Fruit fly (Drosophila melanogaster) whole organism, embryonic: ENCODE measurements around the gene Wdr33.

Experiments used
- B-H1 ChIP-seq: fragments of 200-800 bp; sonication (Bioruptor generic); IDR thresholded peaks from 3 replicates; pipeline ENCODE4 v1.3.6; 2022; ENCODE audit warnings: missing biosample characterization, missing genetic modification characterization
- BEAF-32 ChIP-seq: fragments of 200-800 bp; sonication (Bioruptor generic); optimal IDR thresholded peaks from 3 replicates; lab custom pipeline; 2017; ENCODE audit warnings: missing biosample characterization, missing genetic modification characterization, mild to moderate bottlenecking, moderate library complexity, missing genetic modification reagents
- CG10366 ChIP-seq: fragments of 200-800 bp; sonication (Bioruptor generic); IDR thresholded peaks from 2 replicates; pipeline ENCODE4 v1.3.6; 2022; ENCODE audit warnings: missing biosample characterization, missing genetic modification characterization
- CG12299 ChIP-seq: fragments of 200-800 bp; sonication (Bioruptor generic); optimal IDR thresholded peaks from 2 replicates; lab custom pipeline; 2018; ENCODE audit warnings: missing biosample characterization, mild to moderate bottlenecking, missing genetic modification characterization
- CG12391 ChIP-seq: fragments of 200-800 bp; sonication (Bioruptor generic); optimal IDR thresholded peaks from 3 replicates; lab custom pipeline; 2018; ENCODE audit warnings: missing biosample characterization, mild to moderate bottlenecking, missing genetic modification characterization, moderate library complexity
- CG13624 ChIP-seq: fragments of 200-800 bp; sonication (Bioruptor generic); optimal IDR thresholded peaks from 2 replicates; lab custom pipeline; 2016; ENCODE audit warnings: missing biosample characterization, missing genetic modification characterization
- CG14050 ChIP-seq: fragments of 200-800 bp; sonication (Bioruptor generic); IDR thresholded peaks from 3 replicates; pipeline ENCODE4 v1.3.6; 2022; ENCODE audit warnings: missing biosample characterization, missing genetic modification characterization
- CG14965 ChIP-seq: fragments of 200-800 bp; sonication (Bioruptor generic); optimal IDR thresholded peaks from 2 replicates; lab custom pipeline; 2016; ENCODE audit warnings: missing biosample characterization, missing genetic modification characterization, borderline replicate concordance
- CG17328 ChIP-seq: fragments of 200-800 bp; sonication (Bioruptor generic); IDR thresholded peaks from 2 replicates; pipeline ENCODE4 v1.3.6; 2022; ENCODE audit warnings: missing biosample characterization, missing genetic modification characterization
- CG17568 ChIP-seq: fragments of 200-800 bp; sonication (Bioruptor generic); optimal IDR thresholded peaks from 2 replicates; lab custom pipeline; 2018; ENCODE audit warnings: missing biosample characterization, mild to moderate bottlenecking, missing genetic modification characterization, moderate library complexity
- CG30431 ChIP-seq: fragments of 200-800 bp; sonication (Bioruptor generic); optimal IDR thresholded peaks from 2 replicates; lab custom pipeline; 2017; ENCODE audit warnings: missing biosample characterization, missing genetic modification characterization
- CG31365 ChIP-seq: fragments of 200-800 bp; sonication (Bioruptor generic); optimal IDR thresholded peaks from 2 replicates; lab custom pipeline; 2018; ENCODE audit warnings: missing biosample characterization, mild to moderate bottlenecking, missing genetic modification characterization
- CG4328 ChIP-seq: fragments of 200-800 bp; sonication (Bioruptor generic); optimal IDR thresholded peaks from 3 replicates; lab custom pipeline; 2017; ENCODE audit warnings: missing biosample characterization, missing genetic modification reagents, missing genetic modification characterization
- CG6689 ChIP-seq: fragments of 200-800 bp; sonication (Bioruptor generic); IDR thresholded peaks from 2 replicates; pipeline ENCODE4 v1.3.6; 2022; ENCODE audit warnings: missing biosample characterization, missing genetic modification characterization
- CG9437 ChIP-seq: fragments of 200-800 bp; sonication (Bioruptor generic); optimal IDR thresholded peaks from 2 replicates; lab custom pipeline; 2018; ENCODE audit warnings: missing biosample characterization, mild to moderate bottlenecking, missing genetic modification characterization
- CTCF ChIP-seq: fragments of 200-800 bp; sonication (Bioruptor generic); optimal IDR thresholded peaks from 2 replicates; lab custom pipeline; 2017; ENCODE audit warnings: missing biosample characterization, mild to moderate bottlenecking, missing genetic modification characterization, moderate library complexity
- CoRest ChIP-seq: fragments of 200-800 bp; sonication (Bioruptor generic); optimal IDR thresholded peaks from 3 replicates; lab custom pipeline; 2018; ENCODE audit warnings: missing biosample characterization, mild to moderate bottlenecking, missing genetic modification characterization, moderate library complexity
- D ChIP-seq, 2 experiments: fragments of 200-800 bp in 1 of 2; fragments of >200 bp in 1 of 2; sonication (Bioruptor generic) in 1 of 2; optimal IDR thresholded peaks; 2 replicates in 1 of 2; 3 replicates in 1 of 2; lab custom pipeline; 2017; ENCODE audit warnings: mild to moderate bottlenecking in 1 of 2, missing biosample characterization in 1 of 2, missing genetic modification characterization in 1 of 2, missing genetic modification reagents in 1 of 2
- Dp ChIP-seq: fragments of 200-800 bp; sonication (Bioruptor generic); optimal IDR thresholded peaks from 2 replicates; lab custom pipeline; 2018; ENCODE audit warnings: missing biosample characterization, mild to moderate bottlenecking, missing genetic modification characterization, moderate library complexity
- Dref ChIP-seq: fragments of 200-800 bp; sonication (Bioruptor generic); IDR thresholded peaks from 2 replicates; pipeline ENCODE4 v1.3.6; 2022; ENCODE audit warnings: missing biosample characterization, missing genetic modification characterization
- Hand ChIP-seq: fragments of 200-800 bp; sonication (Bioruptor generic); optimal IDR thresholded peaks from 2 replicates; lab custom pipeline; 2017; ENCODE audit warnings: mild to moderate bottlenecking, missing biosample characterization, missing genetic modification reagents, missing genetic modification characterization
- Kr ChIP-seq: fragments of 200-800 bp; sonication (Bioruptor generic); optimal IDR thresholded peaks from 2 replicates; lab custom pipeline; 2017; ENCODE audit warnings: missing biosample characterization, mild to moderate bottlenecking, missing genetic modification characterization
- MTF-1 ChIP-seq: fragments of 200-800 bp; sonication (Bioruptor generic); optimal IDR thresholded peaks from 2 replicates; lab custom pipeline; 2018; ENCODE audit warnings: missing biosample characterization, mild to moderate bottlenecking, missing genetic modification characterization, borderline replicate concordance
- Nf-YB ChIP-seq: fragments of 200-800 bp; sonication (Bioruptor generic); optimal IDR thresholded peaks from 3 replicates; lab custom pipeline; 2019; ENCODE audit warnings: missing biosample characterization, mild to moderate bottlenecking, missing genetic modification characterization, moderate library complexity
- Pdp1 ChIP-seq, 2 experiments: fragments of 200-800 bp; sonication (Bioruptor generic); optimal IDR thresholded peaks; 3 replicates each; lab custom pipeline; 2016; ENCODE audit warnings: missing biosample characterization in 2 of 2, missing genetic modification characterization in 2 of 2, mild to moderate bottlenecking in 1 of 2, moderate library complexity in 1 of 2
- Spps ChIP-seq: fragments of 200-800 bp; sonication (Bioruptor generic); optimal IDR thresholded peaks from 2 replicates; lab custom pipeline; 2018; ENCODE audit warnings: missing biosample characterization, mild to moderate bottlenecking, missing genetic modification characterization
- Xbp1 ChIP-seq: fragments of 200-800 bp; sonication (Bioruptor generic); optimal IDR thresholded peaks from 3 replicates; lab custom pipeline; 2016; ENCODE audit warnings: missing biosample characterization, mild to moderate bottlenecking, missing genetic modification characterization
- ac ChIP-seq: fragments of 200-800 bp; sonication (Bioruptor generic); optimal IDR thresholded peaks from 3 replicates; lab custom pipeline; 2017; ENCODE audit warnings: missing biosample characterization, mild to moderate bottlenecking, missing genetic modification characterization
- bsh ChIP-seq, 2 experiments: fragments of 200-800 bp; sonication (Bioruptor generic); optimal IDR thresholded peaks; 2 replicates each; lab custom pipeline; 2017 to 2018; ENCODE audit warnings: mild to moderate bottlenecking in 2 of 2, missing biosample characterization in 2 of 2, missing genetic modification characterization in 2 of 2, moderate library complexity in 1 of 2
- cad ChIP-seq: fragments of >200 bp; optimal IDR thresholded peaks from 2 replicates; lab custom pipeline; 2017; ENCODE audit warnings: missing biosample characterization, missing genetic modification characterization
- cas ChIP-seq: fragments of 200-800 bp; sonication (Bioruptor generic); IDR thresholded peaks from 2 replicates; pipeline ENCODE4 v1.3.6; 2022; ENCODE audit warnings: missing biosample characterization, missing genetic modification characterization
- chif ChIP-seq, 2 experiments: fragments of 200-800 bp; sonication (Bioruptor generic); optimal IDR thresholded peaks; 3 replicates each; lab custom pipeline; 2016; ENCODE audit warnings: missing biosample characterization in 2 of 2, missing genetic modification characterization in 2 of 2
- corto ChIP-seq: fragments of 200-800 bp; sonication (Bioruptor generic); optimal IDR thresholded peaks from 2 replicates; lab custom pipeline; 2016; ENCODE audit warnings: missing biosample characterization, mild to moderate bottlenecking, missing genetic modification characterization, moderate library complexity
- crp ChIP-seq, 2 experiments: fragments of 200-800 bp; sonication (Bioruptor generic); optimal IDR thresholded peaks; 2 replicates in 1 of 2; 3 replicates in 1 of 2; lab custom pipeline; 2017; ENCODE audit warnings: missing biosample characterization in 2 of 2, missing genetic modification characterization in 2 of 2, mild to moderate bottlenecking in 1 of 2, moderate library complexity in 1 of 2
- dati ChIP-seq: fragments of 200-800 bp; sonication (Bioruptor generic); IDR thresholded peaks from 2 replicates; pipeline ENCODE4 v1.3.6; 2022; ENCODE audit warnings: missing biosample characterization, missing genetic modification characterization
- fd102C ChIP-seq: fragments of 200-800 bp; sonication (Bioruptor generic); optimal IDR thresholded peaks from 2 replicates; lab custom pipeline; 2018; ENCODE audit warnings: missing biosample characterization, mild to moderate bottlenecking, missing genetic modification characterization, moderate library complexity
- hb ChIP-seq: fragments of 200-800 bp; sonication (Bioruptor generic); IDR thresholded peaks from 3 replicates; pipeline ENCODE4 v1.3.6; 2022; ENCODE audit warnings: missing biosample characterization, missing genetic modification characterization; ENCODE audit not compliant: partially characterized antibody
- hkb ChIP-seq, 2 experiments: fragments of 200-800 bp in 1 of 2; fragments of >200 bp in 1 of 2; sonication (Bioruptor generic) in 1 of 2; IDR thresholded peaks in 1 of 2; optimal IDR thresholded peaks in 1 of 2; 2 replicates each; pipeline versions ENCODE4 v1.3.6 to Lab custom; 2017 to 2022; ENCODE audit warnings: missing biosample characterization in 1 of 2, missing genetic modification characterization in 1 of 2
- ind ChIP-seq: fragments of 200-800 bp; sonication (Bioruptor generic); optimal IDR thresholded peaks from 3 replicates; lab custom pipeline; 2016; ENCODE audit warnings: missing biosample characterization, missing genetic modification characterization
- lilli ChIP-seq: fragments of 200-800 bp; sonication (Bioruptor generic); optimal IDR thresholded peaks from 3 replicates; lab custom pipeline; 2016; ENCODE audit warnings: missing biosample characterization, missing genetic modification characterization
- pfk ChIP-seq: fragments of 200-800 bp; sonication (Bioruptor generic); optimal IDR thresholded peaks from 2 replicates; lab custom pipeline; 2018; ENCODE audit warnings: missing biosample characterization, mild to moderate bottlenecking, missing genetic modification characterization, moderate library complexity
- pnt ChIP-seq: fragments of 200-800 bp; sonication (Bioruptor generic); optimal IDR thresholded peaks from 3 replicates; lab custom pipeline; 2016; ENCODE audit warnings: missing biosample characterization, missing genetic modification characterization
- pum ChIP-seq: fragments of 200-800 bp; sonication (Bioruptor generic); optimal IDR thresholded peaks from 2 replicates; lab custom pipeline; 2016; ENCODE audit warnings: missing biosample characterization, missing genetic modification characterization
- seq ChIP-seq: fragments of 200-800 bp; sonication (Bioruptor generic); IDR thresholded peaks from 2 replicates; pipeline ENCODE4 v1.3.6; 2022; ENCODE audit warnings: missing biosample characterization, missing genetic modification characterization
- stwl ChIP-seq: fragments of 200-800 bp; sonication (Bioruptor generic); optimal IDR thresholded peaks from 3 replicates; lab custom pipeline; 2018; ENCODE audit warnings: missing biosample characterization, mild to moderate bottlenecking, missing genetic modification characterization, moderate library complexity
- usp ChIP-seq: fragments of >200 bp; optimal IDR thresholded peaks from 2 replicates; lab custom pipeline; 2017; ENCODE audit warnings: missing biosample characterization, missing genetic modification characterization
- vvl ChIP-seq: fragments of 200-800 bp; sonication (Bioruptor generic); IDR thresholded peaks from 2 replicates; pipeline ENCODE4 v1.3.6; 2022; ENCODE audit warnings: missing biosample characterization, missing genetic modification characterization

The Wdr33 gene

DNA sequence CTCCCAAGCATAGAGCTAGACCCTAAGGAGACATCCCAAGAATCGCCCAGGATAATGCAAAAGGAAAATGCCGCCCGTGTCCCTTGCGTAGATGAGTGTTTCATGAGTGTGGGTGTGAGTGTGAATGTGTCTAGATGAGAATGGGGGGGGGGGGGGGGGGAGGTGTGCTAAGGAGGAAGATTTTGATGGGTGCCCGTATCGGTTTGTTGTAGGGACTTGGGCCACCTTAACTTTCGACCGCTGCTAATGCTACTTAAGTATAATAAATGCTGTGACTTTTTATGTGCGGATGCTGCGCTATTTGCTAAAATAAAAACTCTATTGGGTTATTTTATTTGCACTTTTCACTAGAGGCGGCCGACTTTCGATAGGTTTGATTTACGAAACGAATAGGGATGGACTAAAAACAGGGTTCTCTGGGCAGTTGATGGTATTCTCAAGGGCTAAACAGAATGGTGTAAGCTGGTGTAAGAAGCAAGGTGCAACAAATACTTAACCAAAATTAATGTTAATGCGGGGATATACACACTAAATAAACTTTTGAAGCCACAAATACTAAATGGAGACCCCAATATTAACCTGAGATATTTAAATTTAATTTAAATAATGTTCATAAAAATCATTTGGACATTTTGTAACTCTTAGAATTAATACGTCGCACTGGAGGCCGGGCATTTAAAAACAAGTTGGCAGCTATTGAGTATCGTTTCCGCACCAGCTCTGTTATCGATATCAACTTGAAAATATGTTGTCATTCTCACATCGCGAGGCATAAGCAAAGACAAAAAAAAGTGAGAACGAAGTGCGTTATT lies 8.7 kb downstream of the Wdr33 start, which contains the start of the genes Xe7 and Atg17 (continued):
- peak; percentile 52 for TF ChIP-seq MTF-1 (GFP tag; lab: Kevin White, UChicago)
- TF ChIP-seq CG9437 = peak; percentile 86
- TF ChIP-seq CG6689 (GFP tag; lab: Robert Waterston, UW) = peak; percentile 98
- peak; percentile 60; the same call in 1 of the 3 replicates for TF ChIP-seq hb (GFP tag; lab: Robert Waterston, UW)
- no peak for TF ChIP-seq usp (GFP tag; lab: Kevin White, UChicago)
- no peak for TF ChIP-seq Kr (GFP tag; lab: Kevin White, UChicago)
- TF ChIP-seq stwl (tag; lab: Kevin White, UChicago) = peak; percentile 71
- peak; percentile 13 for TF ChIP-seq Dp (GFP tag; lab: Kevin White, UChicago)
- peak; percentile 76 for TF ChIP-seq hkb (optimal IDR thresholded peaks at IDR 0.05; lab: Kevin White, UChicago)
- TF ChIP-seq hkb (GFP tag; IDR thresholded peaks at IDR 0.05; lab: Robert Waterston, UW) = peak; percentile 74
- peak; percentile 88 to 96 for TF ChIP-seq Pdp1 (GFP tag; optimal IDR thresholded peaks at IDR 0.05; lab: Kevin White, UChicago)
- TF ChIP-seq CG17328 (GFP tag; lab: Robert Waterston, UW) = peak; percentile 72
- no peak for TF ChIP-seq D (optimal IDR thresholded peaks at IDR 0.05; lab: Kevin White, UChicago)
- peak; percentile 80 for TF ChIP-seq D (GFP tag; optimal IDR thresholded peaks at IDR 0.05; lab: Kevin White, UChicago)
- peak; percentile 87 for TF ChIP-seq B-H1 (GFP tag; lab: Robert Waterston, UW)
- peak in 1 of 2 experiments; percentile 45 for TF ChIP-seq crp (GFP tag; optimal IDR thresholded peaks at IDR 0.05; lab: Kevin White, UChicago)
- TF ChIP-seq lilli (GFP tag; lab: Kevin White, UChicago) = peak; percentile 96
- peak; percentile 3 to 86 for TF ChIP-seq bsh (GFP tag; optimal IDR thresholded peaks at IDR 0.05; lab: Kevin White, UChicago)
- peak; percentile 86 for TF ChIP-seq CG30431
- peak; percentile 83 for TF ChIP-seq vvl (GFP tag; lab: Robert Waterston, UW)
- TF ChIP-seq seq (GFP tag; lab: Robert Waterston, UW) = peak; percentile 88
- TF ChIP-seq Dref (GFP tag; lab: Robert Waterston, UW) = peak; percentile 70
- TF ChIP-seq Spps (tag; lab: Kevin White, UChicago) = peak; percentile 54
- peak; percentile 43 for TF ChIP-seq pfk (GFP tag; lab: Kevin White, UChicago)
- TF ChIP-seq CG17568 (GFP tag; lab: Kevin White, UChicago) = no peak
- peak; percentile 92 for TF ChIP-seq BEAF-32 (GFP tag; lab: Kevin White, UChicago)
- TF ChIP-seq fd102C (GFP tag; lab: Kevin White, UChicago) = peak; percentile 13
- no peak for TF ChIP-seq ac (GFP tag; lab: Kevin White, UChicago)
- peak; percentile 64 for TF ChIP-seq corto (GFP tag; lab: Kevin White, UChicago)
- TF ChIP-seq CoRest = peak; percentile 97
- peak; percentile 92 for TF ChIP-seq CG4328 (GFP tag; lab: Kevin White, UChicago)
- no peak for TF ChIP-seq CG14965
- TF ChIP-seq Hand (GFP tag; lab: Kevin White, UChicago) = peak; percentile 73
- TF ChIP-seq pum (GFP tag; lab: Kevin White, UChicago) = peak; percentile 90
- peak; percentile 83 for TF ChIP-seq CG14050 (GFP tag; lab: Robert Waterston, UW)
- peak; percentile 79 to 90 for TF ChIP-seq chif (GFP tag; optimal IDR thresholded peaks at IDR 0.05; lab: Kevin White, UChicago)
- TF ChIP-seq ind (GFP tag; lab: Kevin White, UChicago) = peak; percentile 96
- TF ChIP-seq CG31365 (tag; lab: Kevin White, UChicago) = peak; percentile 32
- TF ChIP-seq Xbp1 (GFP tag; lab: Kevin White, UChicago) = peak; percentile 95
- peak; percentile 91 for TF ChIP-seq CG10366 (GFP tag; lab: Robert Waterston, UW)
- peak; percentile 68 for TF ChIP-seq dati (GFP tag; lab: Robert Waterston, UW)
- peak; percentile 85 for TF ChIP-seq pnt
- peak; percentile 79 for TF ChIP-seq CG12299
- TF ChIP-seq cas (GFP tag; lab: Robert Waterston, UW) = peak; percentile 66; the same call in 1 of the 2 replicates
- TF ChIP-seq CTCF (GFP tag; lab: Kevin White, UChicago) = peak; percentile 25
- TF ChIP-seq cad (GFP tag; lab: Kevin White, UChicago) = no peak
- peak; percentile 71 for TF ChIP-seq CG13624 (GFP tag; lab: Kevin White, UChicago)
- TF ChIP-seq Nf-YB = peak; percentile 69
- peak; percentile 94 for TF ChIP-seq CG12391 (tag; lab: Kevin White, UChicago)
